Fruit fly (Drosophila melanogaster): Measurements from ENCODE around the gene ems.

DNA sequence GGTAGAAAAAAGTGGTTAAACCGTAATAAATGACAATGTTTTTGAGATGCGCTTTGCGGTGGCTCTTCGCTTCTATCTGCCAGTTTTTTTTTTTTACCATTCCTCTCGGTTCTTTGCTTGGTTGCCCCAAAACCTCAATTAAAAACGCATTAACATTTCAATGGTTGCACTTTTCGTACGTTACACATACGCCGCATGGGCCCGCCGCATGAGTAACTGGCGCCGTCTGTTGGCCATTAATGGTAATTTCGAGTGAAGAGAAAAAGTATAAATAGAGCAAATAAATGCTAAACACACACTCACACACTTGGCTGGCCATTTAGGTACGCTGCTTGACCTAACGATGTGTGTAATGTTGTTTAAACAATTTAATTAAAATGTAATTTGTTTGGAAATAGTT is 29.5 kb upstream of the ems start:
- TF ChIP-seq fd85E (GFP tag; optimal IDR thresholded peaks at IDR 0.05): no peak
- TF ChIP-seq Blimp-1 (GFP tag; optimal IDR thresholded peaks at IDR 0.05): no peak
- TF ChIP-seq Gug (GFP tag; IDR thresholded peaks at IDR 0.05): no peak
- no peak for TF ChIP-seq CG7368 (GFP tag; optimal IDR thresholded peaks at IDR 0.05)
- no peak for TF ChIP-seq net (GFP tag; optimal IDR thresholded peaks at IDR 0.05)
- no peak for TF ChIP-seq OdsH (GFP tag; optimal IDR thresholded peaks at IDR 0.05)
- TF ChIP-seq CG11294 (GFP tag; IDR thresholded peaks at IDR 0.05): no peak
- no peak for TF ChIP-seq Lpt (GFP tag; optimal IDR thresholded peaks at IDR 0.05)
- TF ChIP-seq svp (GFP tag): no peak
- no peak for TF ChIP-seq Hr4 (GFP tag; optimal IDR thresholded peaks at IDR 0.05)
- TF ChIP-seq Sox15 (GFP tag; optimal IDR thresholded peaks at IDR 0.05): no peak
- TF ChIP-seq Hr38 (GFP tag; optimal IDR thresholded peaks at IDR 0.05): no peak
